Worm (Caenorhabditis elegans): ENCODE measurements around the gene F41H10.4.

F41H10.4 gene

DNA sequence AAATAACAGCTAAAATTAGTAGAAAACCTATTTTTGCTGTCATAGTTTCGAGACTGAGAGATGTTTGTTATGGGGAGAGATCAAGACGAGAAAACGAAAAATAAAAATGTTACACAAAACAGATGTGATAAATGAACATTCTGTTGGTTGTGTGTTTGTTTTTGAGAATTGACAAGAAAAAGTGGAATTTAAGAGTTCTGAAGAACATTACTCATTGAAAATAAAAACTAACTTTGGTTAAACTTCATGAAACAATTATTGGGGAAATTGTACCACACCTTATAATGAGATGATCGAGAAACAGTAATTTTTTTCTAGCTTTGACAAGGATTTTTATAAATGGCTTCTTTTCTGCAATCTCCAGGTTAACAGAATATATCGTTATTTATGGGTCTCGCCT is 11.0 kb upstream of the F41H10.4 start, which contains the start of gene Y4C6B.7 (continued):
- TF ChIP-seq unc-3 (GFP tag; conservative IDR thresholded peaks at IDR 0.05), result no peak
- TF ChIP-seq unc-3 (tag; optimal IDR thresholded peaks at IDR 0.05), result no peak
- TF ChIP-seq odd-2 (tag; optimal IDR thresholded peaks at IDR 0.05), result no peak

DNA sequence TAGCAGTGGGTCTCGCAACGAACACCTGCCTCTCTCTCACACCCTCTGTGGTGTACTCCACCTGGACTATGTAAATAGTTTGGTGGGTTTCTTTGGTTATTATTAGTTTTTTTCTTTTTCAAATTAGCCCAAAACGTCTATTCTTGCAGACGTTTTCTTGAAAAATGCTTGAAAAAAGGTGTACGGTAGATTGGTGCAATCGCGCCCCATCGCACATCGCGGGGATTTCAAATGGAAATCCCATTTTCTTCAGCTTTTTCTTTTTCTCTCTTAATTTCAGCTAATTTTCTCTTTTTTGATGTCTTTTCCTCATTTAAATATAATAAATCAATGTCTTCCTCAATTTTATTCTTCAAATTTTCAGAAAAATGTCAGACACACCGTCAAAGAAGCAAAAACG is 10.2 kb upstream of the F41H10.4 start, which contains the start of gene Y4C6B.1:
Gene Y4C6B.1 (plus strand): TSS at position 365 of the 400 bp plus-strand sequence.
- TF ChIP-seq ets-4 (tag; optimal IDR thresholded peaks at IDR 0.05) (no peak), unc-3 (GFP tag; conservative IDR thresholded peaks at IDR 0.05) (no peak), unc-3 (tag; optimal IDR thresholded peaks at IDR 0.05) (no peak), ceh-24 (tag; optimal IDR thresholded peaks at IDR 0.05) (no peak), F13H6.1 (tag; optimal IDR thresholded peaks at IDR 0.05) (no peak), sox-4 (tag; optimal IDR thresholded peaks at IDR 0.05) (no peak), tbx-2 (tag; optimal IDR thresholded peaks at IDR 0.05) (peak; percentile 17), ttx-3 (tag; optimal IDR thresholded peaks at IDR 0.05) (peak; percentile 24), hlh-15 (tag; optimal IDR thresholded peaks at IDR 0.05) (no peak), eyg-1 (tag; optimal IDR thresholded peaks at IDR 0.05) (no peak), unc-55 (GFP tag; optimal IDR thresholded peaks at IDR 0.05) (no peak), dmd-4 (tag; optimal IDR thresholded peaks at IDR 0.05; ENCODE audit: borderline replicate concordance) (no peak), ceh-30 (tag; optimal IDR thresholded peaks at IDR 0.05) (no peak), fax-1 (tag; optimal IDR thresholded peaks at IDR 0.05) (no peak)

DNA sequence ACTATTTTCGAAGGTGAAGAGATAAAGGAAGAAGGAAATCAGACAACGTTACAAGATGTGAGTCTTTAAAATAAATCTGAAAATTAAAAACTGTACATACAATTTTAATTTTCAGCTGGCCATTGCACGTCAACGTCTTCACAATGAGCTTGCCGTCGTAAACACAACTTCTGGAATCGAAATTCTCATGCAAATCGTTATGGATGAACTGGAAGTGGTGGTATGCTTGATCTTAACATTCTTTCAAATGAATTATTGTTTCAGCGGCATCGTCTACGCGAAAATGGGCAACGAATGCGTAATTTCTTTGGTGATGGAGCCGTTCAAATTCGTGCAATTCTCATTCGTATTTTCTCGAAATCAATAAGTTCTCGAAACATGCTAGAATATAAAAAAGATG is 9.8 kb upstream of the F41H10.4 start:
- no peak for TF ChIP-seq K02D7.2 (tag; optimal IDR thresholded peaks at IDR 0.05)
- TF ChIP-seq ref-2 (tag; optimal IDR thresholded peaks at IDR 0.05), result no peak
- no peak for TF ChIP-seq unc-86 (tag; optimal IDR thresholded peaks at IDR 0.05)
- no peak for TF ChIP-seq ceh-48 (tag; optimal IDR thresholded peaks at IDR 0.05)

DNA sequence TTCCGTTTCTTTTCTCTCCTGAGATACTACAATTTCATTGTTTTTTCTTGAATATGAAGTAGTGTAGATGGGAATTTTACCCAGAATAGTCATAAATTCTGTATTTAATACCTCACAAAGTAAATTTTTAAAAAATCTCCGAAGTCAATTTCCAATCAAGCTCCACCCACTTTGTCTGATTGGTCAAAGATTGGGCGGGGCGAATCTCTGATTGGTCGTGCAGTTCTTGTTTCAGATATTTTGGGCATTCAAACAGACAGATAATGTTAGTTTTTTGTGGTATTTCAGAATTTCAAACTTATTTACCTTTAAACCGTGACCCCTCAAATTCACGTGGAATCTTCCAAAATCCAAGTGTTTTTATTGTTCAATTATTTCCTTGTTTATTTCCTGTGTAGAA is 3.8 kb upstream of the F41H10.4 start, which contains the start of gene F41H10.5:
Gene F41H10.5 (plus strand): TSS at position 375 of the 400 bp plus-strand sequence.
- TF ChIP-seq nfya-1 (tag; optimal IDR thresholded peaks at IDR 0.05) (peak; percentile 75), pqm-1 (tag; optimal IDR thresholded peaks at IDR 0.05) (no peak)

DNA sequence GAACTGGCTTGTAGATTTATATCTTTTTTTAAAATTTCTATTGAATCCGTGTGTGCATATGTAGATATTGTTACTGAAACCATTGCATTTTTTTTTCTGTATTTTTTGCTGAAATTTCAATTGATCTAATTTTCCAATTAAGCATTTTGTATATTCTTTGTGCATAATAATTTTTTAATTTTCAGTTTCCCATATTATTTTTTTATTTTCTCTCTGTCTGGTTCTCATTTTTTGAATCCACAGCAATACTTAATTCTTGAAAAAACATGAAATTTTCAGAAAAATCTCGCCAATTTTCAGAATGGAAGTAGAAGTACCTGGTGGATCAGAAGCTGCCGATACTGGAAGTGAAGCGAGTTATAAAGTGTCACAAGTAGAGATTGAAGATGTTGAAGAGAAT is 2.2 kb downstream of the F41H10.4 start, which contains the start of gene sand-1:
Gene sand-1 (plus strand): TSS at position 301 of the 400 bp plus-strand sequence.
- TF ChIP-seq ceh-34 (tag; optimal IDR thresholded peaks at IDR 0.05) (no peak), C08G9.2 (tag; optimal IDR thresholded peaks at IDR 0.05) (no peak), hlh-8 (tag; optimal IDR thresholded peaks at IDR 0.05) (no peak), Y22D7AL.16 (tag; optimal IDR thresholded peaks at IDR 0.05) (no peak), rnt-1 (tag; optimal IDR thresholded peaks at IDR 0.05) (no peak), ceh-19 (GFP tag; optimal IDR thresholded peaks at IDR 0.05) (no peak), dve-1 (tag; optimal IDR thresholded peaks at IDR 0.05) (no peak), K09A11.1 (tag; optimal IDR thresholded peaks at IDR 0.05; ENCODE audit: insufficient read depth) (no peak), ama-1 (optimal IDR thresholded peaks at IDR 0.05) (no peak), sdc-2 (tag; optimal IDR thresholded peaks at IDR 0.05) (no peak), elt-4 (tag; optimal IDR thresholded peaks at IDR 0.05) (no peak), madf-2 (tag; optimal IDR thresholded peaks at IDR 0.05) (no peak), ceh-2 (tag; optimal IDR thresholded peaks at IDR 0.05) (no peak), nfya-1 (tag; optimal IDR thresholded peaks at IDR 0.05) (no peak), ref-2 (tag; optimal IDR thresholded peaks at IDR 0.05) (no peak), ceh-30 (tag; optimal IDR thresholded peaks at IDR 0.05) (no peak), C38D4.7 (GFP tag; optimal IDR thresholded peaks at IDR 0.05) (no peak), eyg-1 (tag; optimal IDR thresholded peaks at IDR 0.05) (no peak), tbx-2 (tag; optimal IDR thresholded peaks at IDR 0.05) (no peak), zip-5 (tag; optimal IDR thresholded peaks at IDR 0.05) (no peak)
